Fruit fly (Drosophila melanogaster) whole organism, embryonic: ENCODE measurements around the gene Sc2.

Experiments
- Awh ChIP-seq: fragments of 200-800 bp; sonication (Bioruptor generic); IDR thresholded peaks from 2 replicates; pipeline ENCODE4, ENCODE4 v1.3.6; 2022; ENCODE audit warnings: missing biosample characterization, missing genetic modification characterization
- B-H2 ChIP-seq: fragments of 200-800 bp; sonication (Bioruptor generic); optimal IDR thresholded peaks from 2 replicates; lab custom pipeline; 2018; ENCODE audit warnings: missing biosample characterization, mild to moderate bottlenecking, missing genetic modification characterization
- CG10274 ChIP-seq: fragments of 200-800 bp; sonication (Bioruptor generic); optimal IDR thresholded peaks from 3 replicates; lab custom pipeline; 2017; ENCODE audit warnings: missing biosample characterization, mild to moderate bottlenecking, missing genetic modification characterization
- CG11093 ChIP-seq: fragments of 200-800 bp; sonication (Bioruptor generic); IDR thresholded peaks from 3 replicates; pipeline ENCODE4 v1.3.6; 2022; ENCODE audit warnings: missing biosample characterization, missing genetic modification characterization
- CG13123 ChIP-seq: fragments of 200-800 bp; sonication (Bioruptor generic); optimal IDR thresholded peaks from 2 replicates; lab custom pipeline; 2016; ENCODE audit warnings: missing biosample characterization, missing genetic modification characterization
- CG14965 ChIP-seq: fragments of 200-800 bp; sonication (Bioruptor generic); optimal IDR thresholded peaks from 2 replicates; lab custom pipeline; 2016; ENCODE audit warnings: missing biosample characterization, missing genetic modification characterization, borderline replicate concordance
- CG15269 ChIP-seq: fragments of 200-800 bp; sonication (Bioruptor generic); optimal IDR thresholded peaks from 2 replicates; lab custom pipeline; 2018; ENCODE audit warnings: missing biosample characterization, mild to moderate bottlenecking, missing genetic modification characterization, moderate library complexity
- CG1529 ChIP-seq: fragments of 200-800 bp; sonication (Bioruptor generic); optimal IDR thresholded peaks from 3 replicates; lab custom pipeline; 2018; ENCODE audit warnings: missing biosample characterization, missing genetic modification characterization
- CG1602 ChIP-seq: fragments of 200-800 bp; sonication (Bioruptor generic); optimal IDR thresholded peaks from 3 replicates; lab custom pipeline; 2016; ENCODE audit warnings: missing biosample characterization, missing genetic modification characterization
- CG17802 ChIP-seq: fragments of 200-800 bp; sonication (Bioruptor generic); optimal IDR thresholded peaks from 2 replicates; lab custom pipeline; 2018; ENCODE audit warnings: missing biosample characterization, mild to moderate bottlenecking, missing genetic modification characterization, moderate library complexity
- CG2678 ChIP-seq: fragments of 200-800 bp; sonication (Bioruptor generic); optimal IDR thresholded peaks from 3 replicates; lab custom pipeline; 2019; ENCODE audit warnings: missing biosample characterization, mild to moderate bottlenecking, missing genetic modification characterization, moderate library complexity
- CG2875 ChIP-seq: fragments of 200-800 bp; sonication (Bioruptor generic); optimal IDR thresholded peaks from 2 replicates; lab custom pipeline; 2017; ENCODE audit warnings: missing biosample characterization, mild to moderate bottlenecking, missing genetic modification characterization, missing genetic modification reagents
- CG30020 ChIP-seq: fragments of 200-800 bp; optimal IDR thresholded peaks from 2 replicates; lab custom pipeline; 2019; ENCODE audit warnings: missing biosample characterization, mild to moderate bottlenecking, missing genetic modification characterization, moderate library complexity
- CG4360 ChIP-seq: fragments of 200-800 bp; sonication (Bioruptor generic); IDR thresholded peaks from 2 replicates; pipeline ENCODE4 v1.3.6; 2022; ENCODE audit warnings: missing biosample characterization, missing genetic modification characterization
- CG5180 ChIP-seq: fragments of 200-800 bp; sonication (Bioruptor generic); optimal IDR thresholded peaks from 3 replicates; lab custom pipeline; 2017; ENCODE audit warnings: missing biosample characterization, missing genetic modification characterization, mild to moderate bottlenecking, moderate library complexity, missing genetic modification reagents
- CG5953 ChIP-seq: fragments of 200-800 bp; sonication (Bioruptor generic); IDR thresholded peaks from 2 replicates; pipeline ENCODE4 v1.3.6; 2022; ENCODE audit warnings: missing biosample characterization, missing genetic modification characterization
- CG7372 ChIP-seq: fragments of 200-800 bp; sonication (Bioruptor generic); IDR thresholded peaks from 2 replicates; pipeline ENCODE4 v1.3.6; 2022; ENCODE audit warnings: missing biosample characterization, missing genetic modification characterization
- CG8478 ChIP-seq: fragments of >200 bp; optimal IDR thresholded peaks from 2 replicates; lab custom pipeline; 2018
- CG8944 ChIP-seq: fragments of 200-800 bp; sonication (Bioruptor generic); optimal IDR thresholded peaks from 3 replicates; lab custom pipeline; 2016; ENCODE audit warnings: missing biosample characterization, missing genetic modification characterization
- D19A ChIP-seq: fragments of 200-800 bp; optimal IDR thresholded peaks from 3 replicates; lab custom pipeline; 2019; ENCODE audit warnings: missing biosample characterization, mild to moderate bottlenecking, missing genetic modification characterization, moderate library complexity
- E2f1 ChIP-seq: fragments of 200-800 bp; sonication (Bioruptor generic); IDR thresholded peaks from 2 replicates; pipeline ENCODE4 v1.3.6; 2022; ENCODE audit warnings: missing biosample characterization, missing genetic modification characterization
- Gug ChIP-seq: fragments of 200-800 bp; sonication (Bioruptor generic); IDR thresholded peaks from 4 replicates; pipeline ENCODE4 v1.3.6; 2022; ENCODE audit warnings: missing biosample characterization, missing genetic modification characterization
- Hey ChIP-seq: fragments of 200-800 bp; sonication (Bioruptor generic); optimal IDR thresholded peaks from 3 replicates; lab custom pipeline; 2018; ENCODE audit warnings: missing biosample characterization, mild to moderate bottlenecking, missing genetic modification characterization
- Lhr ChIP-seq: fragments of 200-800 bp; sonication (Bioruptor generic); optimal IDR thresholded peaks from 3 replicates; lab custom pipeline; 2017; ENCODE audit warnings: mild to moderate bottlenecking, missing biosample characterization, missing genetic modification reagents, missing genetic modification characterization
- Lim3 ChIP-seq: fragments of 200-800 bp; sonication (Bioruptor generic); IDR thresholded peaks from 2 replicates; pipeline ENCODE4 v1.3.6; 2022; ENCODE audit warnings: missing biosample characterization, missing genetic modification characterization
- Meics ChIP-seq: fragments of 200-800 bp; sonication (Bioruptor generic); optimal IDR thresholded peaks from 2 replicates; lab custom pipeline; 2017; ENCODE audit warnings: missing biosample characterization, mild to moderate bottlenecking, missing genetic modification characterization
- Sry-β ChIP-seq: fragments of 200-800 bp; sonication (Bioruptor generic); optimal IDR thresholded peaks from 2 replicates; lab custom pipeline; 2018; ENCODE audit warnings: missing biosample characterization, mild to moderate bottlenecking, missing genetic modification characterization, moderate library complexity
- Xrp1 ChIP-seq: fragments of 200-800 bp; sonication (Bioruptor generic); IDR thresholded peaks from 2 replicates; pipeline ENCODE4 v1.3.6; 2022; ENCODE audit warnings: missing biosample characterization, missing genetic modification characterization
- abd-A ChIP-seq: fragments of 200-800 bp; sonication (Bioruptor generic); optimal IDR thresholded peaks from 3 replicates; lab custom pipeline; 2019; ENCODE audit warnings: missing biosample characterization, mild to moderate bottlenecking, missing genetic modification characterization, moderate library complexity
- amos ChIP-seq: fragments of 200-800 bp; sonication (Bioruptor generic); IDR thresholded peaks from 2 replicates; pipeline ENCODE4 v1.3.6; 2022; ENCODE audit warnings: missing biosample characterization, missing genetic modification characterization; ENCODE audit not compliant: partially characterized antibody
- bowl ChIP-seq: fragments of 200-800 bp; sonication (Bioruptor generic); IDR thresholded peaks from 2 replicates; pipeline ENCODE4 v1.3.6; 2022; ENCODE audit warnings: missing biosample characterization, missing genetic modification characterization
- btn ChIP-seq: fragments of 200-800 bp; sonication (Bioruptor generic); optimal IDR thresholded peaks from 2 replicates; lab custom pipeline; 2016; ENCODE audit warnings: missing biosample characterization, missing genetic modification characterization
- chinmo ChIP-seq: fragments of 200-800 bp; sonication (Bioruptor generic); IDR thresholded peaks from 4 replicates; pipeline ENCODE4 v1.3.6; 2022; ENCODE audit warnings: missing biosample characterization, missing genetic modification characterization; ENCODE audit not compliant: partially characterized antibody
- ci ChIP-seq: fragments of 200-800 bp; sonication (Bioruptor generic); IDR thresholded peaks from 3 replicates; pipeline ENCODE4 v1.3.6; 2022; ENCODE audit warnings: missing biosample characterization, missing genetic modification characterization
- crol ChIP-seq: fragments of 200-800 bp; sonication (Bioruptor generic); IDR thresholded peaks from 2 replicates; pipeline ENCODE4 v1.3.6; 2022; ENCODE audit warnings: missing biosample characterization, missing genetic modification characterization
- danr ChIP-seq: fragments of 200-800 bp; sonication (Bioruptor generic); IDR thresholded peaks from 2 replicates; pipeline ENCODE4 v1.3.6; 2022; ENCODE audit warnings: missing biosample characterization, missing genetic modification characterization
- eve ChIP-seq, 2 experiments: fragments of >200 bp; optimal IDR thresholded peaks; 2 replicates each; lab custom pipeline; 2017; ENCODE audit warnings: missing biosample characterization in 2 of 2, missing genetic modification characterization in 2 of 2
- kay ChIP-seq: fragments of 200-800 bp; sonication (Bioruptor generic); optimal IDR thresholded peaks from 2 replicates; lab custom pipeline; 2016; ENCODE audit warnings: missing biosample characterization, missing genetic modification characterization
- lov ChIP-seq, 2 experiments: fragments of 200-800 bp in 1 of 2; fragments of >200 bp in 1 of 2; sonication (Bioruptor generic) in 1 of 2; IDR thresholded peaks in 1 of 2; optimal IDR thresholded peaks in 1 of 2; 2 replicates in 1 of 2; 3 replicates in 1 of 2; pipeline versions ENCODE4 v1.3.6 to Lab custom; 2017 to 2022; ENCODE audit warnings: missing biosample characterization in 1 of 2, missing genetic modification characterization in 1 of 2
- oc ChIP-seq: fragments of 200-800 bp; sonication (Bioruptor generic); optimal IDR thresholded peaks from 2 replicates; lab custom pipeline; 2018; ENCODE audit warnings: missing biosample characterization, mild to moderate bottlenecking, missing genetic modification characterization, moderate library complexity
- onecut ChIP-seq: fragments of 200-800 bp; sonication (Bioruptor generic); IDR thresholded peaks from 2 replicates; pipeline ENCODE4 v1.3.6; 2022; ENCODE audit warnings: missing biosample characterization, missing genetic modification characterization
- pb ChIP-seq: fragments of 200-800 bp; sonication (Bioruptor generic); optimal IDR thresholded peaks from 3 replicates; lab custom pipeline; 2016; ENCODE audit warnings: missing biosample characterization, missing genetic modification characterization
- pzg ChIP-seq: fragments of 200-800 bp; sonication (Bioruptor generic); optimal IDR thresholded peaks from 3 replicates; lab custom pipeline; 2018; ENCODE audit warnings: missing biosample characterization, mild to moderate bottlenecking, missing genetic modification characterization, moderate library complexity
- rib ChIP-seq: fragments of 200-800 bp; sonication (Bioruptor generic); IDR thresholded peaks from 2 replicates; pipeline ENCODE4 v1.3.6; 2022; ENCODE audit warnings: missing biosample characterization, missing genetic modification characterization
- sisA ChIP-seq: fragments of 200-800 bp; sonication (Bioruptor generic); IDR thresholded peaks from 2 replicates; pipeline ENCODE4 v1.3.6; 2022; ENCODE audit warnings: missing biosample characterization, missing genetic modification characterization
- sr ChIP-seq: fragments of 200-800 bp; sonication (Bioruptor generic); IDR thresholded peaks from 3 replicates; pipeline ENCODE4 v1.3.6; 2022; ENCODE audit warnings: missing biosample characterization, missing genetic modification characterization
- stwl ChIP-seq: fragments of 200-800 bp; sonication (Bioruptor generic); optimal IDR thresholded peaks from 3 replicates; lab custom pipeline; 2018; ENCODE audit warnings: missing biosample characterization, mild to moderate bottlenecking, missing genetic modification characterization, moderate library complexity
- vvl ChIP-seq: fragments of 200-800 bp; sonication (Bioruptor generic); IDR thresholded peaks from 2 replicates; pipeline ENCODE4 v1.3.6; 2022; ENCODE audit warnings: missing biosample characterization, missing genetic modification characterization
- z ChIP-seq: fragments of 200-800 bp; sonication (Bioruptor generic); IDR thresholded peaks from 3 replicates; pipeline ENCODE4 v1.3.6; 2022; ENCODE audit warnings: missing biosample characterization, missing genetic modification characterization
- zf30C ChIP-seq: fragments of 200-800 bp; sonication (Bioruptor generic); optimal IDR thresholded peaks from 3 replicates; lab custom pipeline; 2018; ENCODE audit warnings: missing biosample characterization, mild to moderate bottlenecking, missing genetic modification characterization

Sc2 gene

DNA sequence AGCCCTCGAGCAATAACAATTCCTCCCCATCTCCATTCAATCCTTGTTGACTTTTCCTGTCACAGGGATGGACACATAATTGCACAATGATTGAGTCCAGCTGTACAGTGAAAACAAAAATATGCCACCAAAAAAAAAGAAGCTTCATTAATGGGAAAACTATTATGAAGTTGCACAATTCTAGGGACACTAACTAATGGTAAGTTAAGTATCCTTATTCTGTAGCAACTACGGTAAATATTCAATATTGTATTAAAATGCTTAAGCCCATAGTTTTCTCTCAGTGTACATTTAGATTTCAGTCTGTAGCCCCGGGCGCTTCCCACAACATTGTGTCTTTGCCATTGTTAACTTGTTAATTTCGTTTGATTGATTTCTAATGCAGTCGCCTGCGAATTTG is 28.3 kb upstream of the Sc2 start (continued):
- no peak for TF ChIP-seq kay (GFP tag; lab: Kevin White, UChicago)
- TF ChIP-seq Gug (GFP tag; lab: Robert Waterston, UW), result peak; percentile 22; the same call in 1 of the 4 replicates
- TF ChIP-seq Xrp1, result peak; percentile 77
- peak; percentile 3 for TF ChIP-seq Lhr (GFP tag; lab: Kevin White, UChicago)
- no peak for TF ChIP-seq amos (GFP tag; lab: Robert Waterston, UW)
- no peak for TF ChIP-seq rib
- TF ChIP-seq CG15269 (tag; lab: Kevin White, UChicago), result no peak
- TF ChIP-seq zf30C (GFP tag; lab: Kevin White, UChicago), result peak; percentile 62
- no peak for TF ChIP-seq stwl (tag; lab: Kevin White, UChicago)
- TF ChIP-seq pb (GFP tag; lab: Kevin White, UChicago), result no peak
- no peak for TF ChIP-seq CG10274
- TF ChIP-seq pzg (GFP tag; lab: Kevin White, UChicago), result no peak
- TF ChIP-seq CG7372 (GFP tag; lab: Robert Waterston, UW), result 0 out of 2 replicates have a peak, but pooled peaks have one; percentile 17
- no peak for TF ChIP-seq bowl
- no peak for TF ChIP-seq Meics
- peak; percentile 19 for TF ChIP-seq CG1529 (GFP tag; lab: Kevin White, UChicago)
- TF ChIP-seq E2f1, result no peak
- no peak for TF ChIP-seq CG30020 (tag; lab: Kevin White, UChicago)

- TF ChIP-seq sr (GFP tag; lab: Robert Waterston, UW), result no peak
- no peak for TF ChIP-seq CG2875 (GFP tag; lab: Kevin White, UChicago)
- peak; percentile 49; the same call in 1 of the 2 replicates for TF ChIP-seq crol (GFP tag; lab: Robert Waterston, UW)
- TF ChIP-seq Hey (tag; lab: Kevin White, UChicago), result no peak
- no peak for TF ChIP-seq lov (optimal IDR thresholded peaks at IDR 0.05; lab: Kevin White, UChicago)
- TF ChIP-seq lov (GFP tag; IDR thresholded peaks at IDR 0.05; lab: Robert Waterston, UW), result no peak
- no peak for TF ChIP-seq Sry-β (GFP tag; lab: Kevin White, UChicago)
- TF ChIP-seq onecut (GFP tag; lab: Robert Waterston, UW), result peak; percentile 37
- TF ChIP-seq B-H2 (GFP tag; lab: Kevin White, UChicago), result no peak
- TF ChIP-seq Meics, result no peak
- no peak for TF ChIP-seq rib
- TF ChIP-seq CG13123 (GFP tag; lab: Kevin White, UChicago), result no peak
- TF ChIP-seq chinmo (GFP tag; lab: Robert Waterston, UW), result 0 out of 4 replicates have a peak, but pooled peaks have one; percentile 60
- TF ChIP-seq Lim3, result no peak
- TF ChIP-seq CG5180 (GFP tag; lab: Kevin White, UChicago), result no peak
- peak; percentile 51 for TF ChIP-seq oc (tag; lab: Kevin White, UChicago)
- peak; percentile 55 for TF ChIP-seq vvl
- no peak for TF ChIP-seq CG5953 (GFP tag; lab: Robert Waterston, UW)
- peak; percentile 67; the same call in 1 of the 2 replicates for TF ChIP-seq Awh (GFP tag; lab: Robert Waterston, UW)
- TF ChIP-seq abd-A, result peak; percentile 57
- TF ChIP-seq eve (GFP tag; optimal IDR thresholded peaks at IDR 0.05; lab: Kevin White, UChicago), result peak in 1 of 2 experiments; percentile 23
- no peak for TF ChIP-seq D19A (tag; lab: Kevin White, UChicago)
- TF ChIP-seq CG2678 (tag; lab: Kevin White, UChicago), result no peak
Measured at dm6 chr3L:3875996-3876395, 27.3 kb upstream of the Sc2 start.

dm6 chr3L:3876861-3877260 is 26.4 kb upstream of the Sc2 start:
- no peak for TF ChIP-seq CG1602 (GFP tag; lab: Kevin White, UChicago)
- no peak for TF ChIP-seq CG17802
- TF ChIP-seq CG4360 (GFP tag; lab: Robert Waterston, UW), result peak; percentile 79
- TF ChIP-seq CG14965, result no peak
- no peak for TF ChIP-seq btn (GFP tag; lab: Kevin White, UChicago)
- TF ChIP-seq oc (tag; lab: Kevin White, UChicago), result no peak
- TF ChIP-seq z, result peak; percentile 60; the same call in 1 of the 3 replicates
- no peak for TF ChIP-seq CG8944 (GFP tag; lab: Kevin White, UChicago)
- no peak for TF ChIP-seq CG11093 (GFP tag; lab: Robert Waterston, UW)
- peak; percentile 66 for TF ChIP-seq CG8478 (lab: Kevin White, UChicago)
- 0 out of 3 replicates have a peak, but pooled peaks have one; percentile 9 for TF ChIP-seq ci
- TF ChIP-seq sisA (GFP tag; lab: Robert Waterston, UW), result no peak
- TF ChIP-seq danr (GFP tag; lab: Robert Waterston, UW), result no peak
- no peak for TF ChIP-seq sr (GFP tag; lab: Robert Waterston, UW)
